Worm (Caenorhabditis elegans): ENCODE results near the gene erd-2.2.

- no peak for TF ChIP-seq php-3 (GFP tag; IDR thresholded peaks at IDR 0.05)
- TF ChIP-seq T20F7.1 (GFP tag; optimal IDR thresholded peaks at IDR 0.05) = no peak
- peak; percentile 34 for TF ChIP-seq nhr-6 (tag; optimal IDR thresholded peaks at IDR 0.05)
- TF ChIP-seq nhr-11 (tag; optimal IDR thresholded peaks at IDR 0.05) = peak; percentile 64
- TF ChIP-seq nhr-77 (tag; optimal IDR thresholded peaks at IDR 0.05) = peak; percentile 12
- TF ChIP-seq snpc-1.2 (GFP tag; IDR thresholded peaks at IDR 0.05) = no peak
- TF ChIP-seq nhr-28 (tag; optimal IDR thresholded peaks at IDR 0.05) = peak; percentile 85
Observed at ce11 chrIII:5938013-5938412, 31.2 kb downstream of the erd-2.2 start.

Measured in whole organism, L4 larva.